Fruit fly (Drosophila melanogaster) whole organism, prepupa: Measurements from ENCODE around the gene Snx21.

ENCODE experiments used
- Blimp-1 ChIP-seq: fragments of 200-800 bp; sonication (Bioruptor generic); optimal IDR thresholded peaks from 3 replicates; lab custom pipeline; 2017; ENCODE audit warnings: missing biosample characterization, missing genetic modification characterization, mild to moderate bottlenecking, moderate library complexity, missing genetic modification reagents
- CG6808 ChIP-seq: fragments of 200-800 bp; sonication (Bioruptor generic); optimal IDR thresholded peaks from 3 replicates; lab custom pipeline; 2017; ENCODE audit warnings: missing biosample characterization, missing genetic modification characterization, mild to moderate bottlenecking, moderate library complexity, missing genetic modification reagents
- Eip75B ChIP-seq: fragments of 200-800 bp; sonication (Bioruptor generic); optimal IDR thresholded peaks from 3 replicates; lab custom pipeline; 2016; ENCODE audit warnings: missing biosample characterization, missing genetic modification characterization
- Sox102F ChIP-seq: fragments of 200-800 bp; sonication (Bioruptor generic); optimal IDR thresholded peaks from 2 replicates; lab custom pipeline; 2016; ENCODE audit warnings: missing biosample characterization, mild to moderate bottlenecking, missing genetic modification characterization
- acj6 ChIP-seq: fragments of 200-800 bp; sonication (Bioruptor generic); optimal IDR thresholded peaks from 3 replicates; lab custom pipeline; 2016; ENCODE audit warnings: missing biosample characterization, missing genetic modification characterization
- dac ChIP-seq: fragments of 200-800 bp; sonication (Bioruptor generic); optimal IDR thresholded peaks from 2 replicates; lab custom pipeline; 2017; ENCODE audit warnings: missing biosample characterization, mild to moderate bottlenecking, missing genetic modification characterization
- fd85E ChIP-seq: fragments of 200-800 bp; sonication (Bioruptor generic); optimal IDR thresholded peaks from 3 replicates; lab custom pipeline; 2016; ENCODE audit warnings: missing biosample characterization, missing genetic modification characterization

DNA sequence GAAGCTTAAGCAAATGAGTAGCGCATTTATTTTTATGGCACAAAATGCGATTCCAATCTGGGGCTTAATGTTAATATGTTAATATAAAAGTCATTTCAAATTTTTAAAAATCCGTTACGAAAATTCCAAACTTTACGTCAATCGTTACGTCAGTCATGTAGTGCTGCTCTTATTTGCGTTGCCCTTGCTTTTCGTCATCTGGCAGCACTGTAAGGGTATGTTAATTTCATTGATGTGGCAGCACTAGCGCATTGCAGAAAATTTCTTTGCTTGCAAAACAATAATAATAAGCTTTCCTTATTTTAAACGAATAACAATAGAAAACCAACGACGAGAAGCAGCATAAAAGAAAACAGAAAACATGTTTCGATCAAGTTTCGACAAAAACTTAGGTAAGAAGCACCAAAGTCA lies 25.6 kb downstream of the Snx21 start, which contains the start of gene Hrs:
- TF ChIP-seq dac (GFP tag; lab: Kevin White, UChicago) (no peak), Blimp-1 (GFP tag; lab: Kevin White, UChicago) (no peak), fd85E (no peak), CG6808 (GFP tag; lab: Kevin White, UChicago) (no peak), Sox102F (GFP tag; lab: Kevin White, UChicago) (no peak), Eip75B (GFP tag; lab: Kevin White, UChicago) (no peak), acj6 (no peak)
